Worm (Caenorhabditis elegans): ENCODE data around the gene ttr-18.
A peak's percentile ranks its signal among the peaks of the same experiment; 100 is the strongest.

The ttr-18 gene

ce11 chrII:11485200-11485599 lies 1.3 kb downstream of the ttr-18 start, which contains the start of gene twk-5:
TSS of gene twk-5 (minus strand) at chrII:11485300.
- TF ChIP-seq nhr-85 (tag) (peak; percentile 67), snu-23 (GFP tag; optimal IDR thresholded peaks at IDR 0.05) (peak; percentile 4), lsy-2 (tag; optimal IDR thresholded peaks at IDR 0.05) (peak in 1 of 2 experiments; percentile 7), lin-14 (GFP tag; optimal IDR thresholded peaks at IDR 0.05) (peak; percentile 17), mab-9 (GFP tag; IDR thresholded peaks at IDR 0.05) (no peak)

- TF ChIP-seq nhr-28 (tag; optimal IDR thresholded peaks at IDR 0.05) (no peak), fos-1 (tag; optimal IDR thresholded peaks at IDR 0.05) (peak; percentile 8), ztf-4 (tag; optimal IDR thresholded peaks at IDR 0.05) (peak; percentile 14), aha-1 (tag; optimal IDR thresholded peaks at IDR 0.05) (no peak), lin-15B (tag; optimal IDR thresholded peaks at IDR 0.05) (peak; percentile 37), unc-30 (tag; optimal IDR thresholded peaks at IDR 0.05) (no peak), isw-1 (GFP tag; IDR thresholded peaks at IDR 0.05) (no peak), hpl-2 (GFP tag; optimal IDR thresholded peaks at IDR 0.05) (no peak), egl-27 (tag; optimal IDR thresholded peaks at IDR 0.05) (peak in 1 of 2 experiments; percentile 25), lir-3 (tag; optimal IDR thresholded peaks at IDR 0.05; ENCODE audit: poor library complexity) (peak; percentile 82), ets-5 (GFP tag; IDR thresholded peaks at IDR 0.05) (no peak), dsc-1 (tag; optimal IDR thresholded peaks at IDR 0.05) (peak; percentile 62), fkh-4 (tag; optimal IDR thresholded peaks at IDR 0.05; ENCODE audit: borderline replicate concordance) (no peak), pag-3 (tag; optimal IDR thresholded peaks at IDR 0.05; ENCODE audit: borderline replicate concordance, insufficient read depth) (no peak), tlp-1 (tag; optimal IDR thresholded peaks at IDR 0.05) (no peak), xbp-1 (tag; optimal IDR thresholded peaks at IDR 0.05) (peak; percentile 53), fkh-8 (tag; optimal IDR thresholded peaks at IDR 0.05) (peak; percentile 70), ztf-11 (tag; optimal IDR thresholded peaks at IDR 0.05) (peak in 1 of 2 experiments; percentile 52), vab-15 (tag; optimal IDR thresholded peaks at IDR 0.05) (peak; percentile 48), sptf-1 (tag; optimal IDR thresholded peaks at IDR 0.05) (no peak), hlh-17 (GFP tag; optimal IDR thresholded peaks at IDR 0.05; ENCODE audit: borderline replicate concordance) (no peak), F16B12.6 (tag; optimal IDR thresholded peaks at IDR 0.05) (peak; percentile 46), hlh-4 (tag; optimal IDR thresholded peaks at IDR 0.05) (no peak), lin-35 (GFP tag; optimal IDR thresholded peaks at IDR 0.05) (peak; percentile 69 to 84), efl-3 (GFP tag; optimal IDR thresholded peaks at IDR 0.05) (no peak), grh-1 (GFP tag; IDR thresholded peaks at IDR 0.05) (peak; percentile 44; the same call in 1 of the 2 replicates), zip-4 (GFP tag; optimal IDR thresholded peaks at IDR 0.05) (peak; percentile 15), elt-2 (tag; optimal IDR thresholded peaks at IDR 0.05) (peak; percentile 50), ceh-8 (GFP tag; optimal IDR thresholded peaks at IDR 0.05) (no peak), lin-39 (tag; optimal IDR thresholded peaks at IDR 0.05) (no peak), egl-13 (tag; optimal IDR thresholded peaks at IDR 0.05) (peak; percentile 19), ama-1 (optimal IDR thresholded peaks at IDR 0.05) (no peak), lin-13 (GFP tag; optimal IDR thresholded peaks at IDR 0.05) (no peak), Y116A8C.19 (tag; optimal IDR thresholded peaks at IDR 0.05; ENCODE audit: borderline replicate concordance) (no peak), tbx-2 (tag; optimal IDR thresholded peaks at IDR 0.05) (peak; percentile 54), sox-4 (tag; optimal IDR thresholded peaks at IDR 0.05) (no peak), rnt-1 (tag; optimal IDR thresholded peaks at IDR 0.05) (peak; percentile 79), skn-1 (tag; optimal IDR thresholded peaks at IDR 0.05) (peak; percentile 41), snu-23 (GFP tag; optimal IDR thresholded peaks at IDR 0.05) (peak; percentile 85), pqm-1 (tag; optimal IDR thresholded peaks at IDR 0.05) (no peak), blmp-1 (tag; optimal IDR thresholded peaks at IDR 0.05) (no peak), alr-1 (tag; optimal IDR thresholded peaks at IDR 0.05; ENCODE audit: borderline replicate concordance) (no peak), unc-98 (GFP tag; IDR thresholded peaks at IDR 0.05) (no peak), efl-1 (optimal IDR thresholded peaks at IDR 0.05) (peak; percentile 54 to 62), efl-1 (GFP tag; optimal IDR thresholded peaks at IDR 0.05 in 1 of 2) (peak; percentile 50 to 96), lin-14 (GFP tag; optimal IDR thresholded peaks at IDR 0.05) (no peak), lsy-2 (tag; optimal IDR thresholded peaks at IDR 0.05) (peak; percentile 72 to 91), nhr-12 (tag; optimal IDR thresholded peaks at IDR 0.05) (no peak), sup-37 (GFP tag; optimal IDR thresholded peaks at IDR 0.05) (no peak)
These were observed 1.9 kb downstream of the ttr-18 start for ce11 chrII:11484600-11484999.

Data from whole organism, L1 larva.